Fruit fly (Drosophila melanogaster) whole organism, prepupa: ENCODE results near the gene CG44000.

ENCODE experiments used
- CG11762 ChIP-seq: fragments of 200-800 bp; sonication (Bioruptor generic); optimal IDR thresholded peaks from 3 replicates; lab custom pipeline; 2016; ENCODE audit warnings: missing biosample characterization, missing genetic modification characterization; ENCODE audit not compliant: insufficient read depth
- CG11902 ChIP-seq: fragments of 200-800 bp; sonication (Bioruptor generic); optimal IDR thresholded peaks from 3 replicates; lab custom pipeline; 2016; ENCODE audit warnings: missing biosample characterization, missing genetic modification characterization
- CG1621 ChIP-seq: fragments of 200-800 bp; sonication (Bioruptor generic); optimal IDR thresholded peaks from 3 replicates; lab custom pipeline; 2018; ENCODE audit warnings: missing biosample characterization, mild to moderate bottlenecking, missing genetic modification characterization
- Gug ChIP-seq: fragments of 200-800 bp; sonication (Bioruptor generic); IDR thresholded peaks from 2 replicates; pipeline ENCODE4 v1.3.6; 2022; ENCODE audit warnings: missing biosample characterization, missing genetic modification characterization
- Hr38 ChIP-seq: sonication (Bioruptor generic); optimal IDR thresholded peaks from 2 replicates; lab custom pipeline; 2016; ENCODE audit warnings: missing biosample characterization, missing genetic modification characterization
- acj6 ChIP-seq: fragments of 200-800 bp; sonication (Bioruptor generic); optimal IDR thresholded peaks from 3 replicates; lab custom pipeline; 2016; ENCODE audit warnings: missing biosample characterization, missing genetic modification characterization
- spab ChIP-seq: fragments of 200-800 bp; sonication (Bioruptor generic); optimal IDR thresholded peaks from 2 replicates; lab custom pipeline; 2017; ENCODE audit warnings: missing biosample characterization, mild to moderate bottlenecking, missing genetic modification characterization, missing genetic modification reagents
- vri ChIP-seq: fragments of 200-800 bp; sonication (Bioruptor generic); optimal IDR thresholded peaks from 3 replicates; lab custom pipeline; 2016; ENCODE audit warnings: missing biosample characterization, mild to moderate bottlenecking, missing genetic modification characterization

DNA sequence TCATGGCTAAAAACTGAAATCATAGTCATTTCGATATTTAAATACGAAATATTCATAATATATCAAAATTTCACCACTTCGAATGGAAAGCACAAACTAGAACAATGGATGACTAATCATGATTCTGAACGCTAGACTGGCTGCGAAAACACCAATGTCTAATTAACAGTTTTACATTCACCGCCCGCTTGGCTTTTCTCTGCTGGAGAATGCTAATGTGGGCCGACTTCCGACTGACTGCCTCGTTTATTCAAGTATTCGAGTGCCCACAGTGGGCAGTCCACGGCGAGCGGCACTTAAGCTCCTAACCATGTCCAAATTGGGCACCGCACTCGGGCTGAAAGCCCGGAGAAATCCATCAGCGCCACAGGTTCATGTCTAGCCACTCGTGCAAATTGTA lies 41.0 kb upstream of the CG44000 start:
- no peak for TF ChIP-seq CG1621 (tag; lab: Kevin White, UChicago)
- TF ChIP-seq CG11762, result no peak
- no peak for TF ChIP-seq spab (GFP tag; lab: Kevin White, UChicago)
- TF ChIP-seq vri (GFP tag; lab: Kevin White, UChicago), result no peak
- TF ChIP-seq acj6 (GFP tag; lab: Kevin White, UChicago), result no peak
- no peak for TF ChIP-seq Gug (GFP tag; lab: Robert Waterston, UW)
- TF ChIP-seq CG11902, result no peak
- TF ChIP-seq Hr38 (GFP tag; lab: Kevin White, UChicago), result no peak
